Fruit fly (Drosophila melanogaster): ENCODE measurements around the gene U2af38.

The U2af38 gene

DNA sequence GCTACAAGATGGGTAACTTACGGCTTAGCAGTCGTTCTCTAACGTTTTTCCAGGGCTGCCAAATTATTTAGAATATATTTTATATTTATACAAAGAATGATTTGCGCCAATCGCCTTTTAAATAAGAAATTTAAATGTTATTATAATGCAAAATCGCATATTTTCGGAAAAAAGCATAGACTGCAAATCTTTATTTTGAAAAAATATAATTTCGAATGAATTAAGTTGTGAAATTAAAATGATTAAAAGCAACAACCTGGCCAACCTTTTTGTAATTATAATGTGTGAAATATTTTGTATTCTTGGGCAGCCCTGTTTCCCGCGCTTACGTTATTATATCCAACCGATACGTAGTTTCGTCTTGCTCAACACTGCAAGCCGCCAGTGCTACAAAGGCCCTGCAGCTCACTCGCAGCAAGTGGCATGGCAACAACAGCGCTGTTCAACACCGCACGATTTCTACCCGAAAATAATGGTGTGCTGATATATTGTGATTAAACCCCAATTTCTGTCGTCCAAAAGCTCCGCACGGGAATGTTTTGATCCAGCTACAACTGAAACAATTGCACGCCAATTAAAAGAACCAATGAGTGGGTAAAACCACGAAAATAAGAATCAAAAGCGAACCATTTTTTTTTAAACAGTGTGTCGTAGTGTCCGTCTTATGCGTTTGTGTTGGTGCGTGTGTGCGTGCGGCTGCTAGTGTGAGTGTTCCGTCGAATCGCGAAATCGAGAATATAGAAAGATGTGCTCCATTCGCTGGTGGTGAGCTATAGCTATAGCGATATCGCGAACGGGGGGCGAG lies 3.2 kb upstream of the U2af38 start, which contains the start of gene Pi3K21B (continued):
- TF ChIP-seq Lim3 (GFP tag; IDR thresholded peaks at IDR 0.05) = no peak
- TF ChIP-seq Ravus (GFP tag; IDR thresholded peaks at IDR 0.05) = peak; percentile 33
- TF ChIP-seq CG13296 (GFP tag; optimal IDR thresholded peaks at IDR 0.05) = peak; percentile 84
- TF ChIP-seq CG6175 (GFP tag; IDR thresholded peaks at IDR 0.05) = 0 out of 3 replicates have a peak, but pooled peaks have one; percentile 67
- TF ChIP-seq fru (optimal IDR thresholded peaks at IDR 0.05) = no peak
- TF ChIP-seq jing (GFP tag; optimal IDR thresholded peaks at IDR 0.05) = peak; percentile 43
- peak; percentile 73 for TF ChIP-seq BtbVII (GFP tag; optimal IDR thresholded peaks at IDR 0.05)
- peak; percentile 96 for TF ChIP-seq CG11456 (GFP tag; IDR thresholded peaks at IDR 0.05)
- peak; percentile 68 for TF ChIP-seq D19B (GFP tag; optimal IDR thresholded peaks at IDR 0.05)
- TF ChIP-seq hbn (GFP tag; IDR thresholded peaks at IDR 0.05; ENCODE audit: partially characterized antibody) = no peak
- peak; percentile 87 for TF ChIP-seq CG3995 (GFP tag; optimal IDR thresholded peaks at IDR 0.05)
- peak; percentile 74 for TF ChIP-seq B-H1 (GFP tag; IDR thresholded peaks at IDR 0.05)
- TF ChIP-seq CG10147 (GFP tag; optimal IDR thresholded peaks at IDR 0.05) = peak; percentile 88
- no peak for TF ChIP-seq prd (optimal IDR thresholded peaks at IDR 0.05)
- TF ChIP-seq prd (GFP tag; IDR thresholded peaks at IDR 0.05) = peak; percentile 87
- peak; percentile 58 for TF ChIP-seq CG4730 (GFP tag; IDR thresholded peaks at IDR 0.05)
- no peak for TF ChIP-seq tll (GFP tag; optimal IDR thresholded peaks at IDR 0.05)
- TF ChIP-seq BEAF-32 (GFP tag; optimal IDR thresholded peaks at IDR 0.05) = peak; percentile 49
- TF ChIP-seq corto (GFP tag; optimal IDR thresholded peaks at IDR 0.05) = peak; percentile 78
- peak; percentile 78 for TF ChIP-seq CG10431 (GFP tag; optimal IDR thresholded peaks at IDR 0.05)
- TF ChIP-seq CG11093 (GFP tag; IDR thresholded peaks at IDR 0.05) = peak; percentile 81
- peak; percentile 90 for TF ChIP-seq grau (tag; optimal IDR thresholded peaks at IDR 0.05)
- TF ChIP-seq CG15479 (GFP tag; optimal IDR thresholded peaks at IDR 0.05) = no peak
- peak; percentile 84 for TF ChIP-seq ttk (GFP tag; IDR thresholded peaks at IDR 0.05)
- peak; percentile 61 for TF ChIP-seq Elba2 (GFP tag; optimal IDR thresholded peaks at IDR 0.05)
- TF ChIP-seq br (optimal IDR thresholded peaks at IDR 0.05) = no peak
- peak; percentile 87 for TF ChIP-seq esg (GFP tag; conservative IDR thresholded peaks at IDR 0.05)
- TF ChIP-seq CG12744 (GFP tag; optimal IDR thresholded peaks at IDR 0.05) = peak; percentile 85
- TF ChIP-seq tgo (GFP tag; IDR thresholded peaks at IDR 0.05) = peak; percentile 84
- peak in 1 of 2 experiments; percentile 74 for TF ChIP-seq insv (GFP tag; optimal IDR thresholded peaks at IDR 0.05)
- peak; percentile 88 for TF ChIP-seq CG1233 (GFP tag; optimal IDR thresholded peaks at IDR 0.05)
- TF ChIP-seq GATAe (GFP tag; conservative IDR thresholded peaks at IDR 0.05) = no peak
- TF ChIP-seq CG8765 (GFP tag; IDR thresholded peaks at IDR 0.05) = peak; percentile 59
- TF ChIP-seq Ets97D (GFP tag; optimal IDR thresholded peaks at IDR 0.05) = peak; percentile 88
- TF ChIP-seq bowl (GFP tag; IDR thresholded peaks at IDR 0.05) = 0 out of 2 replicates have a peak, but pooled peaks have one; percentile 32
- peak; percentile 78 for TF ChIP-seq slp2 (GFP tag; optimal IDR thresholded peaks at IDR 0.05)
- peak; percentile 96 for TF ChIP-seq mam (GFP tag; optimal IDR thresholded peaks at IDR 0.05)
- peak; percentile 55 for TF ChIP-seq pfk (GFP tag; optimal IDR thresholded peaks at IDR 0.05)
- peak; percentile 70 for TF ChIP-seq seq (GFP tag; IDR thresholded peaks at IDR 0.05)
- no peak for TF ChIP-seq CG2129 (GFP tag; IDR thresholded peaks at IDR 0.05; ENCODE audit: partially characterized antibody)
- TF ChIP-seq CG3726 (GFP tag; IDR thresholded peaks at IDR 0.05) = peak; percentile 75; the same call in 1 of the 3 replicates
- TF ChIP-seq D (optimal IDR thresholded peaks at IDR 0.05) = no peak
- TF ChIP-seq D (GFP tag; optimal IDR thresholded peaks at IDR 0.05) = peak; percentile 77
- peak; percentile 82 for TF ChIP-seq CG32772 (GFP tag; IDR thresholded peaks at IDR 0.05)
- TF ChIP-seq lmd (GFP tag; IDR thresholded peaks at IDR 0.05) = peak; percentile 90
- peak; percentile 93 to 94 for TF ChIP-seq dpn (GFP tag; optimal IDR thresholded peaks at IDR 0.05)
- peak; percentile 91 for TF ChIP-seq CG2678 (tag; optimal IDR thresholded peaks at IDR 0.05)
- peak; percentile 77 for TF ChIP-seq CG3407 (GFP tag; optimal IDR thresholded peaks at IDR 0.05)
- peak; percentile 92 for TF ChIP-seq CG2712 (tag; optimal IDR thresholded peaks at IDR 0.05)
- peak; percentile 67 for TF ChIP-seq CG15073 (GFP tag; optimal IDR thresholded peaks at IDR 0.05)
